Worm (Caenorhabditis elegans): ENCODE results near the gene T24B8.4.

The T24B8.4 gene

DNA sequence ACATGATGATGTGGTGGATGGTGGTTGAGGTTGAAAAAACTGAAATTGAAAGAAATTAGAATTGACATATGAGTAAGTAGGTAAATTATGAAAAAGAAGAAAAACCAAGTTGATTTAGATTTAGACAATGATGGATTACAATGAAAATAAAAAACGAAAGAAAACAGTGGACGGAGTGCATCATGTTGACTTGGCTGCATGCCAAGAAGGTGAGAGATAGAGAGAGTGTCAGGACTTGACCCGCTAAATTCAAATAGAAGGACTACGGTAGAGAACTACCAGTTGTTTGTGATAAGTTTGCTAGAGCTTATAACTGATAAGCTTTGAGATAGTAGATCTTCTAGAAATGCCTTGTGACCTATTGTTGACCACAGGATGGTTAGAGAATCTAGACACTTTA lies 9.5 kb downstream of the T24B8.4 start, which contains the start of gene T24B8.3:
Gene T24B8.3 (minus strand): TSS at position 39 of the 400 bp plus-strand sequence.
- TF ChIP-seq ahr-1 (tag; optimal IDR thresholded peaks at IDR 0.05) (no peak), pat-9 (tag; optimal IDR thresholded peaks at IDR 0.05) (no peak)

DNA sequence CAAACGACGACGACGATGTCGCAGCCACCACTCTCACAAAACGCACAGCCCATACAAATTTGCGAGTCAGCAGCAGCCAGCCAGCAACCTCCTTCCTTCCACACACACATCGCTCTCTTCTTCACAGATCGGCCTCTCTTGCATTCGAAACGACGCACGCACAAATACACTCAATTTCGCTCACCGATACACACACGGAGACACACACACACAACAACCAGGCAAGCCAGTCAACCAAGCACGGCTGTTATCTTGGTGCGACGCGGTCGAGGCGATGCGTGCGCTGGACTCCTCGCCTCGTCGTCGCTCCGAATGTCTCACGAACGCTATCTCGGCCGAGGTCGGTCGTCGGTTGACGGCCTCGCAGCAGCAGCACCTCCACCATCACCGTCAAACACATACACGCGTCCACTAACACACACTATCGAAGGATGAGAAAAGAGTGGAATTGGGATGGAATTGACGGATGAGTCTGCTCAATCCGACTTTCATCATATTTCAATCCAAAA lies 10.3 kb downstream of the T24B8.4 start:
- TF ChIP-seq dmd-4 (tag; optimal IDR thresholded peaks at IDR 0.05; ENCODE audit: borderline replicate concordance) (peak; percentile 62), pha-4 (tag; optimal IDR thresholded peaks at IDR 0.05) (no peak), pag-3 (tag; optimal IDR thresholded peaks at IDR 0.05; ENCODE audit: borderline replicate concordance) (no peak), syd-9 (tag; optimal IDR thresholded peaks at IDR 0.05) (peak; percentile 85), lin-11 (tag; optimal IDR thresholded peaks at IDR 0.05) (peak; percentile 37), C38D4.7 (GFP tag; optimal IDR thresholded peaks at IDR 0.05) (no peak), ceh-30 (tag; optimal IDR thresholded peaks at IDR 0.05) (peak; percentile 90), hlh-13 (GFP tag; optimal IDR thresholded peaks at IDR 0.05) (peak; percentile 43), ceh-9 (tag; optimal IDR thresholded peaks at IDR 0.05) (no peak), ceh-31 (tag; optimal IDR thresholded peaks at IDR 0.05) (peak; percentile 95), pax-1 (tag; optimal IDR thresholded peaks at IDR 0.05) (no peak), ceh-6 (GFP tag; optimal IDR thresholded peaks at IDR 0.05) (peak; percentile 68), elt-2 (tag; optimal IDR thresholded peaks at IDR 0.05) (peak; percentile 78), ahr-1 (tag; optimal IDR thresholded peaks at IDR 0.05) (peak; percentile 36), ceh-14 (tag; optimal IDR thresholded peaks at IDR 0.05) (peak; percentile 85), ets-4 (tag; optimal IDR thresholded peaks at IDR 0.05) (peak; percentile 35), ceh-22 (tag; optimal IDR thresholded peaks at IDR 0.05) (no peak), eyg-1 (tag; optimal IDR thresholded peaks at IDR 0.05) (peak; percentile 71), hlh-6 (tag; optimal IDR thresholded peaks at IDR 0.05) (peak; percentile 84), ceh-34 (tag; optimal IDR thresholded peaks at IDR 0.05) (peak; percentile 91), sox-4 (tag; optimal IDR thresholded peaks at IDR 0.05) (peak; percentile 44), ttx-3 (tag; optimal IDR thresholded peaks at IDR 0.05) (peak; percentile 14), nhr-11 (tag; optimal IDR thresholded peaks at IDR 0.05) (no peak), pros-1 (tag; optimal IDR thresholded peaks at IDR 0.05) (peak; percentile 86), tbx-2 (tag; optimal IDR thresholded peaks at IDR 0.05) (peak; percentile 96), K09A11.1 (tag; optimal IDR thresholded peaks at IDR 0.05; ENCODE audit: insufficient read depth) (peak; percentile 18), elt-4 (tag; optimal IDR thresholded peaks at IDR 0.05) (no peak), zip-5 (tag; optimal IDR thresholded peaks at IDR 0.05) (peak; percentile 2), C08G9.2 (tag; optimal IDR thresholded peaks at IDR 0.05) (peak; percentile 61), ceh-2 (tag; optimal IDR thresholded peaks at IDR 0.05) (peak; percentile 58), che-1 (tag; optimal IDR thresholded peaks at IDR 0.05) (peak; percentile 46), ztf-16 (tag; optimal IDR thresholded peaks at IDR 0.05) (no peak), pqm-1 (tag; optimal IDR thresholded peaks at IDR 0.05) (no peak), T23F11.4 (GFP tag; optimal IDR thresholded peaks at IDR 0.05) (peak; percentile 63), madf-2 (tag; optimal IDR thresholded peaks at IDR 0.05) (peak; percentile 92), Y22D7AL.16 (tag; optimal IDR thresholded peaks at IDR 0.05) (no peak), ama-1 (optimal IDR thresholded peaks at IDR 0.05) (peak; percentile 10), unc-42 (tag; optimal IDR thresholded peaks at IDR 0.05) (peak; percentile 87), ceh-24 (tag; optimal IDR thresholded peaks at IDR 0.05) (no peak), gmeb-2 (tag; optimal IDR thresholded peaks at IDR 0.05) (no peak), unc-86 (tag; optimal IDR thresholded peaks at IDR 0.05) (peak; percentile 69), ceh-19 (GFP tag; optimal IDR thresholded peaks at IDR 0.05) (peak; percentile 91), fkh-6 (tag; optimal IDR thresholded peaks at IDR 0.05) (peak; percentile 36), odd-2 (tag; optimal IDR thresholded peaks at IDR 0.05) (no peak), sox-2 (GFP tag; IDR thresholded peaks at IDR 0.05) (peak; percentile 5; the same call in 1 of the 2 replicates), nfya-1 (tag; optimal IDR thresholded peaks at IDR 0.05) (peak; percentile 95), mec-3 (tag; optimal IDR thresholded peaks at IDR 0.05; ENCODE audit: borderline replicate concordance) (no peak), dve-1 (tag; optimal IDR thresholded peaks at IDR 0.05) (peak; percentile 93), K02D7.2 (tag; optimal IDR thresholded peaks at IDR 0.05) (peak; percentile 40)

Data from whole organism, late embryonic.